Worm (Caenorhabditis elegans): ENCODE data around the gene sec-22.

sec-22 gene

ce11 chrX:1057821-1058377 is 22.6 kb downstream of the sec-22 start:
- TF ChIP-seq unc-42 (tag; optimal IDR thresholded peaks at IDR 0.05): peak; percentile 90
- peak; percentile 27 for TF ChIP-seq ceh-31 (tag; optimal IDR thresholded peaks at IDR 0.05)
- no peak for TF ChIP-seq gmeb-2 (tag; optimal IDR thresholded peaks at IDR 0.05)
- peak; percentile 31 for TF ChIP-seq lim-6 (tag; optimal IDR thresholded peaks at IDR 0.05)
- TF ChIP-seq hlh-8 (tag; optimal IDR thresholded peaks at IDR 0.05): no peak
- TF ChIP-seq rnt-1 (tag; optimal IDR thresholded peaks at IDR 0.05): no peak

- no peak for TF ChIP-seq pha-4 (tag; optimal IDR thresholded peaks at IDR 0.05)
- peak; percentile 15 for TF ChIP-seq unc-55 (GFP tag; optimal IDR thresholded peaks at IDR 0.05)
- TF ChIP-seq ceh-14 (tag; optimal IDR thresholded peaks at IDR 0.05): peak; percentile 64
- TF ChIP-seq unc-42 (tag; optimal IDR thresholded peaks at IDR 0.05): peak; percentile 55
These were observed 25.4 kb downstream of the sec-22 start for ce11 chrX:1060705-1061104.

ce11 chrX:1062403-1063073 is 27.2 kb downstream of the sec-22 start, which contains the start of gene unc-1:
TSS of gene unc-1 (minus strand) at chrX:1062453.
- TF ChIP-seq ceh-31 (tag; optimal IDR thresholded peaks at IDR 0.05) (peak; percentile 43), tbx-2 (tag; optimal IDR thresholded peaks at IDR 0.05) (no peak), pax-1 (tag; optimal IDR thresholded peaks at IDR 0.05) (no peak), ref-2 (tag; optimal IDR thresholded peaks at IDR 0.05) (peak; percentile 14), ceh-14 (tag; optimal IDR thresholded peaks at IDR 0.05) (peak; percentile 20), unc-42 (tag; optimal IDR thresholded peaks at IDR 0.05) (peak; percentile 94)

- TF ChIP-seq nfya-1 (tag; optimal IDR thresholded peaks at IDR 0.05): peak; percentile 79
- TF ChIP-seq pros-1 (tag; optimal IDR thresholded peaks at IDR 0.05): peak; percentile 61
- TF ChIP-seq hlh-8 (tag; optimal IDR thresholded peaks at IDR 0.05): peak; percentile 71
- peak; percentile 93 for TF ChIP-seq lim-6 (tag; optimal IDR thresholded peaks at IDR 0.05)
- TF ChIP-seq unc-3 (GFP tag; conservative IDR thresholded peaks at IDR 0.05): 0 out of 2 replicates have a peak, but pooled peaks have one; percentile 5
- peak; percentile 61 for TF ChIP-seq unc-3 (tag; optimal IDR thresholded peaks at IDR 0.05)
- TF ChIP-seq nhr-11 (tag; optimal IDR thresholded peaks at IDR 0.05): no peak
- TF ChIP-seq sdc-2 (tag; optimal IDR thresholded peaks at IDR 0.05): peak; percentile 60
- no peak for TF ChIP-seq ceh-45 (GFP tag; IDR thresholded peaks at IDR 0.05)
- TF ChIP-seq syd-9 (tag; optimal IDR thresholded peaks at IDR 0.05): peak; percentile 55
- TF ChIP-seq sox-4 (tag; optimal IDR thresholded peaks at IDR 0.05): peak; percentile 4
- TF ChIP-seq C08G9.2 (tag; optimal IDR thresholded peaks at IDR 0.05): peak; percentile 38
- TF ChIP-seq eyg-1 (tag; optimal IDR thresholded peaks at IDR 0.05): no peak
- peak; percentile 74 for TF ChIP-seq rnt-1 (tag; optimal IDR thresholded peaks at IDR 0.05)
- TF ChIP-seq ztf-16 (tag; optimal IDR thresholded peaks at IDR 0.05): no peak
- TF ChIP-seq ceh-19 (GFP tag; optimal IDR thresholded peaks at IDR 0.05): peak; percentile 6
- TF ChIP-seq unc-42 (tag; optimal IDR thresholded peaks at IDR 0.05): peak; percentile 84
- peak; percentile 71 for TF ChIP-seq ceh-34 (tag; optimal IDR thresholded peaks at IDR 0.05)
- no peak for TF ChIP-seq unc-86 (tag; optimal IDR thresholded peaks at IDR 0.05)
- no peak for TF ChIP-seq che-1 (tag; optimal IDR thresholded peaks at IDR 0.05)
- TF ChIP-seq ceh-48 (tag; optimal IDR thresholded peaks at IDR 0.05): peak; percentile 30
- TF ChIP-seq tbx-7 (tag; optimal IDR thresholded peaks at IDR 0.05): no peak
- peak; percentile 48 for TF ChIP-seq ceh-14 (tag; optimal IDR thresholded peaks at IDR 0.05)
- no peak for TF ChIP-seq F13H6.1 (tag; optimal IDR thresholded peaks at IDR 0.05)
- peak; percentile 77 for TF ChIP-seq ceh-31 (tag; optimal IDR thresholded peaks at IDR 0.05)
- TF ChIP-seq unc-55 (GFP tag; optimal IDR thresholded peaks at IDR 0.05): peak; percentile 58
- peak; percentile 61 for TF ChIP-seq tbx-2 (tag; optimal IDR thresholded peaks at IDR 0.05)
- peak; percentile 10 for TF ChIP-seq fkh-6 (tag; optimal IDR thresholded peaks at IDR 0.05)
- TF ChIP-seq ceh-18 (tag; optimal IDR thresholded peaks at IDR 0.05): peak; percentile 80
These were observed 28.7 kb downstream of the sec-22 start for ce11 chrX:1064064-1064463.

ce11 chrX:1068986-1069385 is 33.6 kb downstream of the sec-22 start, which contains the start of gene mksr-1:
TSS of gene mksr-1 (minus strand) at chrX:1069129.
- TF ChIP-seq ceh-34 (tag; optimal IDR thresholded peaks at IDR 0.05) (no peak), mec-3 (tag; optimal IDR thresholded peaks at IDR 0.05; ENCODE audit: borderline replicate concordance) (no peak), nhr-11 (tag; optimal IDR thresholded peaks at IDR 0.05) (no peak), unc-55 (GFP tag; optimal IDR thresholded peaks at IDR 0.05) (no peak)
